Fruit fly (Drosophila melanogaster): ENCODE results near the gene Rcd4.

DNA sequence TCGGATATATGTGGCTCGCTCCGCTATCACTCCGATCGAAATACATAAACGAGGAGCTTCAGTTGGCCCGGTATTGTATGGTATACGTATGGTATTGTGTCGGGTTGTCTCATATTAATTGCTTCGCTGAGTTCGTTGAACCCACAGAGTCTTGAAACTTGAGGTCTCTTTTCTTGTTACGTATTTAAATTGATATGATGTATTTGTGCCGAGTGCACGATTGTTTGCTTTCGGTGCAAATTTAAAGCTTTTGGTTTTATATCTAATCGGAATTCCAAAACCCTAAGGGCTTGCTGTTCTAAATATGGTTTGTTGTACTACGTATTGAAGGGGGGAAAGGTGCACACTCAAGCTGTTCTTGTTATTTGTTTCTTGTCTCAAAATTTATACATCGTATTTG is 42.6 kb downstream of the Rcd4 start:
- TF ChIP-seq CG8478 (optimal IDR thresholded peaks at IDR 0.05) (no peak), CTCF (optimal IDR thresholded peaks at IDR 0.05) (no peak)
